Fruit fly (Drosophila melanogaster) whole organism, wandering third instar larva: ENCODE measurements around the gene Cyp4g15.

ENCODE experiments used
- Dif ChIP-seq: fragments of 200-275, 200-300 bp; sonication (Bioruptor generic); optimal IDR thresholded peaks from 2 replicates; lab custom pipeline; 2018; ENCODE audit warnings: missing biosample characterization, missing genetic modification characterization; ENCODE audit not compliant: partially characterized antibody
- Myc ChIP-seq: fragments of >200 bp; optimal IDR thresholded peaks from 2 replicates; lab custom pipeline; 2017
- OdsH ChIP-seq: fragments of 200-800 bp; sonication (Bioruptor generic); optimal IDR thresholded peaks from 2 replicates; lab custom pipeline; 2016; ENCODE audit warnings: missing biosample characterization, mild to moderate bottlenecking, missing genetic modification characterization
- br ChIP-seq: fragments of 200-800 bp; sonication (Bioruptor generic); optimal IDR thresholded peaks from 2 replicates; lab custom pipeline; 2016; ENCODE audit warnings: missing biosample characterization, missing genetic modification characterization
- h ChIP-seq: fragments of 200-800 bp; sonication (Bioruptor generic); optimal IDR thresholded peaks from 3 replicates; lab custom pipeline; 2016; ENCODE audit warnings: missing biosample characterization, mild to moderate bottlenecking, missing genetic modification characterization
- psq ChIP-seq: fragments of 200-800 bp; sonication (Bioruptor generic); optimal IDR thresholded peaks from 3 replicates; lab custom pipeline; 2017; ENCODE audit warnings: missing biosample characterization, mild to moderate bottlenecking, missing genetic modification characterization, moderate library complexity
- rgr ChIP-seq: fragments of 200-800 bp; sonication (Bioruptor generic); optimal IDR thresholded peaks from 3 replicates; lab custom pipeline; 2016; ENCODE audit warnings: missing biosample characterization, mild to moderate bottlenecking, missing genetic modification characterization
- usp ChIP-seq: fragments of >200 bp; optimal IDR thresholded peaks from 2 replicates; lab custom pipeline; 2017; ENCODE audit warnings: missing biosample characterization, missing genetic modification characterization

DNA sequence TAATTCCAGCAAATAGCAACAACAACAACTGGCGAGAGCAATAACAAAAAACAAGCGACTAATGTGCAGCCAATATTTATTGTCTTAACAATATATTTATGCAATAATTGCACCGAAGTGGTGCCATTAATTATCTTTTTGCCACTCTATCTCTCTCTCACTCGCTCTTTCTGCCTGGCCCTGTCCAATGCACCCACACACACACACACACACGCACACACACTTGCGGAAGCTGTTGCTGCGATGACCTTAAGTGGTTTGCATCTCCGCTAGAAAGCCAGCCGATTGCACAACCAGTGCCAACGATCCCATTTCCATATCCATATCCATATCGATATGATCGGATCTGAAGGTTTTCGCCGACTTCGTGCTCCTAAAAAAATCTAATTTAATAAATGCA lies 43.4 kb downstream of the Cyp4g15 start:
- TF ChIP-seq br (GFP tag; lab: Kevin White, UChicago), result no peak
- no peak for TF ChIP-seq OdsH (GFP tag; lab: Kevin White, UChicago)
- TF ChIP-seq Myc, result no peak
- TF ChIP-seq Dif (GFP tag; lab: Kevin White, UChicago), result no peak
- TF ChIP-seq h, result no peak
- no peak for TF ChIP-seq rgr
- no peak for TF ChIP-seq usp (GFP tag; lab: Kevin White, UChicago)
- TF ChIP-seq psq (GFP tag; lab: Kevin White, UChicago), result no peak
